Fruit fly (Drosophila melanogaster): ENCODE measurements around the gene Pglym78.

Gene Pglym78

dm6 chr3R:29196967-29197611, 49.0 kb downstream of the Pglym78 start, which contains the start of gene CG14515 (continued):
- TF ChIP-seq CG18764 (GFP tag; optimal IDR thresholded peaks at IDR 0.05) (no peak), bsh (GFP tag; optimal IDR thresholded peaks at IDR 0.05) (no peak), HHEX (GFP tag; optimal IDR thresholded peaks at IDR 0.05) (no peak), CG6854 (GFP tag; optimal IDR thresholded peaks at IDR 0.05) (no peak)

- TF ChIP-seq Pdp1 (GFP tag; optimal IDR thresholded peaks at IDR 0.05) (peak in 1 of 2 experiments; percentile 82), CG4820 (GFP tag; optimal IDR thresholded peaks at IDR 0.05) (no peak), oc (tag; optimal IDR thresholded peaks at IDR 0.05) (peak; percentile 82)
These were observed 50.3 kb downstream of the Pglym78 start for dm6 chr3R:29198299-29198698.

All from whole organism, embryonic.